Worm (Caenorhabditis elegans) whole organism, midembryonic: Measurements from ENCODE around the gene Y38H6A.3.

ENCODE experiments used
- cog-1 ChIP-seq: sonication (generic microtip); optimal IDR thresholded peaks from 2 replicates; lab custom pipeline; 2016; ENCODE audit warnings: missing genetic modification characterization, missing compliant biosample characterization
- flt-1 ChIP-seq: fragments of 200-800 bp; sonication (Bioruptor generic); IDR thresholded peaks from 2 replicates; pipeline ENCODE4 v1.3.6; 2022; ENCODE audit warnings: missing genetic modification characterization, missing compliant biosample characterization
- klf-2 ChIP-seq: fragments of 200-800 bp; sonication (Bioruptor generic); conservative IDR thresholded peaks from 2 replicates; pipeline ENCODE4 v1.3.6; 2022; ENCODE audit warnings: missing genetic modification reagents, missing genetic modification characterization, missing compliant biosample characterization
- ref-1 ChIP-seq: fragments of 200-800 bp; sonication (Bioruptor generic); conservative IDR thresholded peaks from 2 replicates; pipeline ENCODE4 v1.3.6; 2022; ENCODE audit warnings: missing genetic modification reagents, missing genetic modification characterization, missing compliant biosample characterization
- tab-1 ChIP-seq: fragments of 200-800 bp; sonication (Bioruptor generic); IDR thresholded peaks from 2 replicates; pipeline ENCODE4 v1.3.6; 2022; ENCODE audit warnings: missing genetic modification characterization, missing compliant biosample characterization
- ztf-23 ChIP-seq: fragments of 200-800 bp; sonication (Bioruptor generic); IDR thresholded peaks from 2 replicates; pipeline ENCODE4 v1.3.6; 2022; ENCODE audit warnings: missing genetic modification reagents, missing genetic modification characterization, missing compliant biosample characterization
- ztf-29 ChIP-seq: fragments of 200-800 bp; sonication (Bioruptor generic); IDR thresholded peaks from 2 replicates; pipeline ENCODE4 v1.3.6; 2022; ENCODE audit warnings: missing genetic modification reagents, missing genetic modification characterization, missing compliant biosample characterization

- TF ChIP-seq flt-1 (GFP tag; lab: Robert Waterston, UW), result no peak
- TF ChIP-seq ztf-23, result no peak
- no peak for TF ChIP-seq cog-1 (tag; lab: Kevin White, UChicago)
- TF ChIP-seq ztf-29 (GFP tag; lab: Robert Waterston, UW), result no peak
- TF ChIP-seq klf-2, result no peak
- no peak for TF ChIP-seq ref-1 (GFP tag; lab: Robert Waterston, UW)
- no peak for TF ChIP-seq tab-1 (GFP tag; lab: Robert Waterston, UW)
These were observed 42.4 kb downstream of the Y38H6A.3 start, which contains the start of gene F53H2.1 for ce11 chrV:20387415-20387814.
